Worm (Caenorhabditis elegans) whole organism, L1 larva: ENCODE data around the gene srx-136.

Experiments used
- Y116A8C.19 ChIP-seq: sonication (generic microtip); optimal IDR thresholded peaks from 2 replicates; lab custom pipeline; 2016; ENCODE audit warnings: missing compliant biosample characterization, missing genetic modification characterization, borderline replicate concordance
- alr-1 ChIP-seq: fragments of 200-800 bp; sonication (Bioruptor generic); optimal IDR thresholded peaks from 2 replicates; lab custom pipeline; 2018; ENCODE audit warnings: borderline replicate concordance, mild to moderate bottlenecking, missing genetic modification characterization, missing compliant biosample characterization
- aly-2 ChIP-seq: fragments of 150-350 bp; optimal IDR thresholded peaks from 2 replicates; lab custom pipeline; 2014; ENCODE audit warnings: missing biosample characterization, missing genetic modification characterization
- ama-1 ChIP-seq: fragments of 150-350 bp; optimal IDR thresholded peaks from 2 replicates; lab custom pipeline; 2014
- blmp-1 ChIP-seq: fragments of 150-350 bp; optimal IDR thresholded peaks from 2 replicates; lab custom pipeline; 2014; ENCODE audit warnings: missing biosample characterization, missing genetic modification characterization
- ceh-63 ChIP-seq: fragments of 200-800 bp; sonication (Bioruptor generic); optimal IDR thresholded peaks from 2 replicates; lab custom pipeline; 2018; ENCODE audit warnings: mild to moderate bottlenecking, missing genetic modification characterization, missing compliant biosample characterization
- ceh-8 ChIP-seq: fragments of 200-800 bp; sonication (Bioruptor generic); optimal IDR thresholded peaks from 2 replicates; lab custom pipeline; 2018; ENCODE audit warnings: mild to moderate bottlenecking, missing genetic modification characterization, moderate library complexity, missing compliant biosample characterization
- ceh-82 ChIP-seq, 3 experiments: fragments of 150-350 bp in 1 of 3; sonication (generic microtip) in 2 of 3; optimal IDR thresholded peaks; 2 replicates each; lab custom pipeline; 2014 to 2017; ENCODE audit warnings: missing biosample characterization in 3 of 3, missing genetic modification characterization in 3 of 3
- ceh-88 ChIP-seq: fragments of 200-800 bp; sonication (Bioruptor generic); IDR thresholded peaks from 2 replicates; pipeline ENCODE4 v1.3.6; 2022; ENCODE audit warnings: missing genetic modification characterization, missing compliant biosample characterization
- ceh-90 ChIP-seq: sonication (generic microtip); optimal IDR thresholded peaks from 2 replicates; lab custom pipeline; 2016; ENCODE audit warnings: missing genetic modification characterization, missing compliant biosample characterization
- ces-1 ChIP-seq: fragments of 150-350 bp; optimal IDR thresholded peaks from 2 replicates; lab custom pipeline; 2014; ENCODE audit warnings: missing biosample characterization, missing genetic modification reagents, missing genetic modification characterization
- dsc-1 ChIP-seq: sonication (generic microtip); optimal IDR thresholded peaks from 2 replicates; lab custom pipeline; 2016; ENCODE audit warnings: mild to moderate bottlenecking, missing genetic modification characterization, missing compliant biosample characterization
- efl-1 ChIP-seq, 4 experiments: fragments of 150-350 bp; optimal IDR thresholded peaks in 3 of 4; peaks in 1 of 4; 1 replicate in 1 of 4; 2 replicates in 3 of 4; lab custom pipeline; 2014; ENCODE audit warnings: missing biosample characterization in 2 of 4, missing genetic modification characterization in 2 of 4, missing genetic modification reagents in 2 of 4
- efl-3 ChIP-seq: fragments of 200-800 bp; sonication (Bioruptor generic); optimal IDR thresholded peaks from 2 replicates; lab custom pipeline; 2018; ENCODE audit warnings: mild to moderate bottlenecking, missing genetic modification characterization, missing compliant biosample characterization
- egl-27 ChIP-seq, 2 experiments: fragments of 150-350 bp in 1 of 2; sonication (generic microtip); optimal IDR thresholded peaks; 3 replicates each; lab custom pipeline; 2017 to 2018; ENCODE audit warnings: missing biosample characterization in 2 of 2, missing genetic modification characterization in 2 of 2, missing genetic modification reagents in 2 of 2
- elt-2 ChIP-seq: sonication (generic microtip); optimal IDR thresholded peaks from 2 replicates; lab custom pipeline; 2016; ENCODE audit warnings: missing genetic modification characterization, mild to moderate bottlenecking, inconsistent platforms, missing compliant biosample characterization, missing genetic modification reagents
- elt-3 ChIP-seq, 6 experiments: fragments of 150-350 bp in 1 of 6; sonication (generic microtip); optimal IDR thresholded peaks; 2 replicates each; lab custom pipeline; 2017 to 2018; ENCODE audit warnings: missing biosample characterization in 6 of 6, missing genetic modification characterization in 6 of 6, inconsistent platforms in 1 of 6
- ets-5 ChIP-seq: fragments of 200-800 bp; sonication (Bioruptor generic); IDR thresholded peaks from 2 replicates; pipeline ENCODE4 v1.3.6; 2022; ENCODE audit warnings: missing genetic modification characterization, missing compliant biosample characterization
- fkh-10 ChIP-seq: sonication (generic microtip); optimal IDR thresholded peaks from 2 replicates; lab custom pipeline; 2017; ENCODE audit warnings: missing biosample characterization, missing genetic modification reagents, missing genetic modification characterization
- fkh-8 ChIP-seq: sonication (generic microtip); optimal IDR thresholded peaks from 2 replicates; lab custom pipeline; 2016; ENCODE audit warnings: mild to moderate bottlenecking, missing genetic modification characterization, missing compliant biosample characterization
- fos-1 ChIP-seq: fragments of 150-350 bp; optimal IDR thresholded peaks from 2 replicates; lab custom pipeline; 2014; ENCODE audit warnings: missing biosample characterization, missing genetic modification characterization
- grh-1 ChIP-seq: fragments of 200-800 bp; sonication (Bioruptor generic); IDR thresholded peaks from 2 replicates; pipeline ENCODE4 v1.3.6; 2022; ENCODE audit warnings: missing genetic modification reagents, missing genetic modification characterization, missing compliant biosample characterization
- hlh-17 ChIP-seq: fragments of 200-800 bp; sonication (Bioruptor generic); optimal IDR thresholded peaks from 2 replicates; lab custom pipeline; 2018; ENCODE audit warnings: missing genetic modification characterization, mild to moderate bottlenecking, missing compliant biosample characterization, moderate library complexity, borderline replicate concordance
- hlh-4 ChIP-seq: sonication (generic microtip); optimal IDR thresholded peaks from 2 replicates; lab custom pipeline; 2016; ENCODE audit warnings: mild to moderate bottlenecking, missing genetic modification characterization, missing compliant biosample characterization
- lin-14 ChIP-seq: fragments of 200-800 bp; sonication (Bioruptor generic); optimal IDR thresholded peaks from 2 replicates; lab custom pipeline; 2018; ENCODE audit warnings: mild to moderate bottlenecking, missing genetic modification characterization, moderate library complexity, missing compliant biosample characterization
- lin-35 ChIP-seq, 2 experiments: fragments of 150-350 bp; optimal IDR thresholded peaks; 2 replicates each; lab custom pipeline; 2014; ENCODE audit warnings: missing biosample characterization in 2 of 2, missing genetic modification characterization in 2 of 2, missing genetic modification reagents in 2 of 2
- lsy-2 ChIP-seq, 2 experiments: fragments of 150-350 bp; optimal IDR thresholded peaks; 2 replicates each; lab custom pipeline; 2014; ENCODE audit warnings: missing biosample characterization in 2 of 2, missing genetic modification characterization in 2 of 2
- mab-9 ChIP-seq: fragments of 200-800 bp; sonication (Bioruptor generic); IDR thresholded peaks from 2 replicates; pipeline ENCODE4 v1.3.6; 2022; ENCODE audit warnings: missing genetic modification reagents, missing genetic modification characterization, missing compliant biosample characterization
- mef-2 ChIP-seq: fragments of 150-350 bp; optimal IDR thresholded peaks from 2 replicates; lab custom pipeline; 2014; ENCODE audit warnings: missing biosample characterization, missing genetic modification characterization
- mep-1 ChIP-seq: fragments of 150-350 bp; optimal IDR thresholded peaks from 2 replicates; lab custom pipeline; 2014; ENCODE audit warnings: missing biosample characterization, missing genetic modification characterization
- nhr-20 ChIP-seq: sonication (generic microtip); optimal IDR thresholded peaks from 2 replicates; lab custom pipeline; 2016; ENCODE audit warnings: mild to moderate bottlenecking, missing genetic modification characterization, missing compliant biosample characterization
- nhr-237 ChIP-seq: fragments of 150-350 bp; optimal IDR thresholded peaks from 2 replicates; lab custom pipeline; 2014; ENCODE audit warnings: missing biosample characterization, missing genetic modification characterization
- nhr-28 ChIP-seq: fragments of 150-350 bp; optimal IDR thresholded peaks from 2 replicates; lab custom pipeline; 2014; ENCODE audit warnings: missing biosample characterization, missing genetic modification characterization
- nhr-47 ChIP-seq: sonication (generic microtip); optimal IDR thresholded peaks from 2 replicates; lab custom pipeline; 2016; ENCODE audit warnings: mild to moderate bottlenecking, missing genetic modification characterization, moderate library complexity, missing compliant biosample characterization
- nhr-71 ChIP-seq: sonication (generic microtip); optimal IDR thresholded peaks from 2 replicates; lab custom pipeline; 2016; ENCODE audit warnings: mild to moderate bottlenecking, missing genetic modification characterization, moderate library complexity, missing compliant biosample characterization
- nhr-77 ChIP-seq: fragments of 150-350 bp; optimal IDR thresholded peaks from 2 replicates; lab custom pipeline; 2014; ENCODE audit warnings: missing biosample characterization, missing genetic modification characterization
- nhr-84 ChIP-seq: sonication (generic microtip); optimal IDR thresholded peaks from 2 replicates; lab custom pipeline; 2017; ENCODE audit warnings: missing biosample characterization, missing genetic modification characterization
- nhr-85 ChIP-seq: sonication (generic microtip); peaks from one replicate; lab custom pipeline; 2016; ENCODE audit warnings: missing genetic modification characterization, inconsistent platforms, missing compliant biosample characterization
- pax-3 ChIP-seq: fragments of 200-800 bp; sonication (Bioruptor generic); optimal IDR thresholded peaks from 2 replicates; lab custom pipeline; 2018; ENCODE audit warnings: mild to moderate bottlenecking, missing genetic modification characterization, moderate library complexity, missing compliant biosample characterization
- pqm-1 ChIP-seq: sonication (generic microtip); optimal IDR thresholded peaks from 3 replicates; lab custom pipeline; 2017; ENCODE audit warnings: missing biosample characterization, missing genetic modification characterization
- rnt-1 ChIP-seq: sonication (generic microtip); optimal IDR thresholded peaks from 2 replicates; lab custom pipeline; 2016; ENCODE audit warnings: mild to moderate bottlenecking, missing genetic modification characterization, moderate library complexity, missing compliant biosample characterization
- skn-1 ChIP-seq: fragments of 150-350 bp; optimal IDR thresholded peaks from 2 replicates; lab custom pipeline; 2014; ENCODE audit warnings: missing biosample characterization, missing genetic modification characterization
- snu-23 ChIP-seq: sonication (generic microtip); optimal IDR thresholded peaks from 2 replicates; lab custom pipeline; 2016; ENCODE audit warnings: missing genetic modification characterization, missing compliant biosample characterization
- sox-4 ChIP-seq: sonication (generic microtip); optimal IDR thresholded peaks from 2 replicates; lab custom pipeline; 2016; ENCODE audit warnings: missing genetic modification characterization, missing compliant biosample characterization
- sptf-1 ChIP-seq: fragments of 150-350 bp; optimal IDR thresholded peaks from 2 replicates; lab custom pipeline; 2014; ENCODE audit warnings: missing biosample characterization, missing genetic modification characterization
- sup-37 ChIP-seq: fragments of 200-800 bp; sonication (Bioruptor generic); optimal IDR thresholded peaks from 2 replicates; lab custom pipeline; 2018; ENCODE audit warnings: mild to moderate bottlenecking, missing genetic modification characterization, missing compliant biosample characterization
- unc-130 ChIP-seq: fragments of 150-350 bp; optimal IDR thresholded peaks from 2 replicates; lab custom pipeline; 2017; ENCODE audit warnings: missing biosample characterization, missing genetic modification characterization, inconsistent platforms
- unc-86 ChIP-seq: sonication (generic microtip); optimal IDR thresholded peaks from 2 replicates; lab custom pipeline; 2016; ENCODE audit warnings: missing genetic modification characterization, missing compliant biosample characterization
- zag-1 ChIP-seq: fragments of 150-350 bp; optimal IDR thresholded peaks from 2 replicates; lab custom pipeline; 2014; ENCODE audit warnings: missing biosample characterization, missing genetic modification characterization
- zip-4 ChIP-seq: fragments of 200-800 bp; sonication (Bioruptor generic); optimal IDR thresholded peaks from 2 replicates; lab custom pipeline; 2018; ENCODE audit warnings: mild to moderate bottlenecking, missing genetic modification characterization, moderate library complexity, missing compliant biosample characterization

srx-136 gene

ce11 chrV:13906166-13906565 lies 48.9 kb downstream of the srx-136 start, which contains the start of gene stdh-1 (continued):
- no peak for TF ChIP-seq hlh-17 (GFP tag; lab: Kevin White, UChicago)
- no peak for TF ChIP-seq zag-1 (tag; lab: Kevin White, UChicago)
- peak; percentile 69 for TF ChIP-seq lin-14
- no peak for TF ChIP-seq ama-1
- TF ChIP-seq nhr-85 (tag; lab: Kevin White, UChicago), result no peak
- no peak for TF ChIP-seq zip-4 (GFP tag; lab: Kevin White, UChicago)
- no peak for TF ChIP-seq nhr-47 (tag; lab: Kevin White, UChicago)
- peak in 1 of 2 experiments; percentile 0 for TF ChIP-seq efl-1 (optimal IDR thresholded peaks at IDR 0.05; lab: Kevin White, UChicago)
- peak in 1 of 2 experiments; percentile 61 for TF ChIP-seq efl-1 (GFP tag; optimal IDR thresholded peaks at IDR 0.05 in 1 of 2; lab: Kevin White, UChicago)
- TF ChIP-seq rnt-1, result no peak
- TF ChIP-seq nhr-20 (tag; lab: Kevin White, UChicago), result no peak
- peak; percentile 15 for TF ChIP-seq blmp-1 (tag; lab: Kevin White, UChicago)

DNA sequence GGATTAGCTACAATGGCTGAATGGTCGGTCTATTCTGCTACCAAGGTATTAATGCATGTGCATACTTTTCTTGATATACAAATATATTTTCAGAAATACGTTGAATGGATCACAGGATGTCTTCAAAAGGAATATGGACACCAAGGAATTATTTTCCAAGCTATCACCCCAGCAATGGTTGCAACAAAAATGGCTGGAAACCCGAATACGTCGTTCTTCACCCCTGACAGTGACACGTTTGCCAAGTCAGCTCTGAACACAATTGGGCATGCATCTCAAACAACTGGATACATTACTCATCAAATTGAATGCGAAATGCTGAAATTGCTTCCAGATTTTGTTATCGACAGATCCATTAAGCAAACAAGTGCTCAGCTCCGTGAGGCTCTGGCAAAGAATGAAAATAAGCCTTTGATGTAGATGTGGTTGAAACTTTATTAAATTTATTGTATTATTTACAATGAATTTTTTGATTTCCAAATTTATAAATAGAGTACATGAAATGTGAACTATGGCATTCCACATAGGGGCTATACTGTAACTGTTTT lies 50.4 kb downstream of the srx-136 start:
- TF ChIP-seq fos-1 (no peak), sox-4 (tag; lab: Kevin White, UChicago) (no peak), nhr-237 (tag; lab: Kevin White, UChicago) (no peak), fkh-8 (tag; lab: Kevin White, UChicago) (no peak), unc-130 (tag; lab: Kevin White, UChicago) (no peak), skn-1 (tag; lab: Kevin White, UChicago) (no peak), grh-1 (GFP tag; lab: Robert Waterston, UW) (no peak), pax-3 (peak; percentile 82), mep-1 (no peak), ceh-8 (no peak), elt-3 (tag; optimal IDR thresholded peaks at IDR 0.05; lab: Kevin White, UChicago) (no peak), hlh-4 (tag; lab: Kevin White, UChicago) (no peak), fkh-10 (no peak), ceh-90 (tag; lab: Kevin White, UChicago) (no peak), lin-35 (GFP tag; optimal IDR thresholded peaks at IDR 0.05; lab: Kevin White, UChicago) (peak in 1 of 2 experiments; percentile 67), mab-9 (GFP tag; lab: Robert Waterston, UW) (no peak), hlh-17 (GFP tag; lab: Kevin White, UChicago) (no peak), ceh-88 (GFP tag; lab: Robert Waterston, UW) (no peak), Y116A8C.19 (tag; lab: Kevin White, UChicago) (no peak), ceh-63 (GFP tag; lab: Kevin White, UChicago) (no peak), dsc-1 (tag; lab: Kevin White, UChicago) (peak; percentile 35), snu-23 (GFP tag; lab: Kevin White, UChicago) (peak; percentile 11), aly-2 (no peak), ces-1 (GFP tag; lab: Kevin White, UChicago) (no peak), ama-1 (peak; percentile 96), unc-86 (no peak), nhr-77 (tag; lab: Kevin White, UChicago) (no peak), sptf-1 (tag; lab: Kevin White, UChicago) (no peak), nhr-84 (no peak), ceh-82 (tag; optimal IDR thresholded peaks at IDR 0.05; lab: Kevin White, UChicago) (no peak), elt-2 (tag; lab: Kevin White, UChicago) (no peak), nhr-85 (tag; lab: Kevin White, UChicago) (peak; percentile 11), nhr-71 (tag; lab: Kevin White, UChicago) (peak; percentile 38), alr-1 (tag; lab: Kevin White, UChicago) (no peak), egl-27 (tag; optimal IDR thresholded peaks at IDR 0.05; lab: Kevin White, UChicago) (no peak), nhr-20 (tag; lab: Kevin White, UChicago) (peak; percentile 7), lsy-2 (tag; optimal IDR thresholded peaks at IDR 0.05; lab: Kevin White, UChicago) (peak in 1 of 2 experiments; percentile 45), efl-3 (GFP tag; lab: Kevin White, UChicago) (no peak), nhr-28 (no peak), ets-5 (GFP tag; lab: Robert Waterston, UW) (no peak), zag-1 (tag; lab: Kevin White, UChicago) (no peak), lin-14 (no peak), sup-37 (GFP tag; lab: Kevin White, UChicago) (no peak), mef-2 (no peak), pqm-1 (tag; lab: Kevin White, UChicago) (no peak)
